Worm (Caenorhabditis elegans) whole organism, young adult: ENCODE results near the gene C34D4.4.

ENCODE experiments used
- B0019.2 ChIP-seq: fragments of 200-800 bp; sonication (Bioruptor generic); conservative IDR thresholded peaks from 2 replicates; pipeline ENCODE4 v1.3.6; 2022; ENCODE audit warnings: missing genetic modification reagents, missing genetic modification characterization, missing compliant biosample characterization
- B0261.1 ChIP-seq: sonication (generic microtip); optimal IDR thresholded peaks from 2 replicates; lab custom pipeline; 2016; ENCODE audit warnings: mild to moderate bottlenecking, missing genetic modification characterization, moderate library complexity, missing compliant biosample characterization
- B0336.3 ChIP-seq: fragments of 200-800 bp; sonication (Bioruptor generic); IDR thresholded peaks from 2 replicates; pipeline ENCODE4 v1.3.6; 2022; ENCODE audit warnings: missing genetic modification characterization, missing compliant biosample characterization
- F23B12.7 ChIP-seq: sonication (generic microtip); optimal IDR thresholded peaks from 2 replicates; lab custom pipeline; 2017; ENCODE audit warnings: missing genetic modification characterization, mild to moderate bottlenecking, missing compliant biosample characterization, antibody characterized with exemption, moderate library complexity; ENCODE audit not compliant: insufficient read depth
- F33H1.4 ChIP-seq: fragments of 200-800 bp; sonication (Bioruptor generic); IDR thresholded peaks from 2 replicates; pipeline ENCODE4 v1.3.6; 2022; ENCODE audit warnings: missing genetic modification reagents, missing genetic modification characterization, missing compliant biosample characterization
- F52B5.7 ChIP-seq: sonication (generic microtip); optimal IDR thresholded peaks from 2 replicates; lab custom pipeline; 2016; ENCODE audit warnings: mild to moderate bottlenecking, missing genetic modification characterization, missing compliant biosample characterization
- F57A8.1 ChIP-seq: fragments of 200-800 bp; sonication (Bioruptor generic); optimal IDR thresholded peaks from 2 replicates; lab custom pipeline; 2018; ENCODE audit warnings: mild to moderate bottlenecking, missing genetic modification characterization, moderate library complexity, missing compliant biosample characterization
- K12H6.12 ChIP-seq: fragments of 200-800 bp; sonication (Bioruptor generic); optimal IDR thresholded peaks from 2 replicates; lab custom pipeline; 2018; ENCODE audit warnings: mild to moderate bottlenecking, missing genetic modification characterization, missing compliant biosample characterization
- Y53G8AR.9 ChIP-seq: fragments of 200-800 bp; sonication (Bioruptor generic); conservative IDR thresholded peaks from 2 replicates; pipeline ENCODE4 v1.3.6; 2022; ENCODE audit warnings: missing genetic modification reagents, missing genetic modification characterization, missing compliant biosample characterization
- aptf-2 ChIP-seq: fragments of 200-800 bp; sonication (Bioruptor generic); conservative IDR thresholded peaks from 2 replicates; pipeline ENCODE4 v1.3.6; 2022; ENCODE audit warnings: missing genetic modification reagents, missing genetic modification characterization, missing compliant biosample characterization
- attf-5 ChIP-seq: fragments of 200-800 bp; sonication (Bioruptor generic); optimal IDR thresholded peaks from 2 replicates; lab custom pipeline; 2018; ENCODE audit warnings: mild to moderate bottlenecking, missing genetic modification characterization, missing compliant biosample characterization
- ceh-100 ChIP-seq: fragments of 200-800 bp; sonication (Bioruptor generic); IDR thresholded peaks from 2 replicates; pipeline ENCODE4 v1.3.6; 2022; ENCODE audit warnings: missing genetic modification reagents, missing genetic modification characterization, missing compliant biosample characterization
- ceh-58 ChIP-seq: fragments of 200-800 bp; sonication (Bioruptor generic); IDR thresholded peaks from 2 replicates; pipeline ENCODE4 v1.3.6; 2022; ENCODE audit warnings: missing genetic modification characterization, missing compliant biosample characterization
- ceh-79 ChIP-seq: sonication (generic microtip); optimal IDR thresholded peaks from 2 replicates; lab custom pipeline; 2017; ENCODE audit warnings: mild to moderate bottlenecking, missing genetic modification characterization, missing compliant biosample characterization
- ceh-91 ChIP-seq: fragments of 200-800 bp; sonication (Bioruptor generic); IDR thresholded peaks from 2 replicates; pipeline ENCODE4 v1.3.6; 2022; ENCODE audit warnings: missing genetic modification reagents, missing genetic modification characterization, missing compliant biosample characterization
- chd-7 ChIP-seq: sonication (generic microtip); optimal IDR thresholded peaks from 2 replicates; lab custom pipeline; 2016; ENCODE audit warnings: mild to moderate bottlenecking, missing genetic modification characterization, moderate library complexity, missing compliant biosample characterization
- dpff-1 ChIP-seq: sonication (generic microtip); optimal IDR thresholded peaks from 2 replicates; lab custom pipeline; 2017; ENCODE audit warnings: mild to moderate bottlenecking, missing genetic modification characterization, missing compliant biosample characterization
- efl-1 ChIP-seq: fragments of 150-350 bp; optimal IDR thresholded peaks from 2 replicates; lab custom pipeline; 2014; ENCODE audit warnings: missing biosample characterization, missing genetic modification reagents, missing genetic modification characterization
- ekl-4 ChIP-seq: fragments of 200-800 bp; sonication (Bioruptor generic); IDR thresholded peaks from 2 replicates; pipeline ENCODE4 v1.3.6; 2022; ENCODE audit warnings: missing genetic modification reagents, missing genetic modification characterization, missing compliant biosample characterization
- fkh-3 ChIP-seq: sonication (generic microtip); optimal IDR thresholded peaks from 2 replicates; lab custom pipeline; 2016; ENCODE audit warnings: mild to moderate bottlenecking, missing genetic modification characterization, missing compliant biosample characterization
- hlh-26 ChIP-seq: fragments of 200-800 bp; sonication (Bioruptor generic); conservative IDR thresholded peaks from 2 replicates; pipeline ENCODE4 v1.3.6; 2022; ENCODE audit warnings: missing genetic modification reagents, missing genetic modification characterization, missing compliant biosample characterization
- hmg-20 ChIP-seq: fragments of 200-800 bp; sonication (Bioruptor generic); IDR thresholded peaks from 2 replicates; pipeline ENCODE4 v1.3.6; 2022; ENCODE audit warnings: missing genetic modification reagents, missing genetic modification characterization, missing compliant biosample characterization
- lag-1 ChIP-seq: fragments of 200-800 bp; sonication (Bioruptor generic); IDR thresholded peaks from 2 replicates; pipeline ENCODE4 v1.3.6; 2022; ENCODE audit warnings: missing genetic modification reagents, missing genetic modification characterization, missing compliant biosample characterization
- let-607 ChIP-seq, 2 experiments: fragments of 200-800 bp in 1 of 2; sonication (Bioruptor generic) in 1 of 2; sonication (generic microtip) in 1 of 2; optimal IDR thresholded peaks; 2 replicates each; lab custom pipeline; 2016 to 2018; ENCODE audit warnings: mild to moderate bottlenecking in 2 of 2, missing compliant biosample characterization in 2 of 2, missing genetic modification characterization in 2 of 2, moderate library complexity in 2 of 2, missing genotype in 1 of 2
- lin-26 ChIP-seq: fragments of 200-800 bp; sonication (Bioruptor generic); IDR thresholded peaks from 2 replicates; pipeline ENCODE4 v1.3.6; 2022; ENCODE audit warnings: missing genetic modification reagents, missing genetic modification characterization, missing compliant biosample characterization
- lin-35 ChIP-seq, 3 experiments: fragments of 150-350 bp in 2 of 3; sonication (generic microtip) in 1 of 3; optimal IDR thresholded peaks; 2 replicates each; lab custom pipeline; 2014 to 2018; ENCODE audit warnings: missing biosample characterization in 3 of 3, missing genetic modification characterization in 3 of 3, missing genetic modification reagents in 3 of 3
- madf-10 ChIP-seq: sonication (generic microtip); optimal IDR thresholded peaks from 2 replicates; lab custom pipeline; 2016; ENCODE audit warnings: mild to moderate bottlenecking, missing genetic modification characterization, missing compliant biosample characterization
- madf-3 ChIP-seq: fragments of 200-800 bp; sonication (Bioruptor generic); IDR thresholded peaks from 2 replicates; pipeline ENCODE4 v1.3.6; 2022; ENCODE audit warnings: missing genetic modification reagents, missing genetic modification characterization, missing compliant biosample characterization
- nfya-1 ChIP-seq: sonication (generic microtip); optimal IDR thresholded peaks from 2 replicates; lab custom pipeline; 2017; ENCODE audit warnings: antibody characterized with exemption, missing compliant biosample characterization, missing genetic modification characterization, borderline replicate concordance; ENCODE audit not compliant: insufficient read depth
- nfyb-1 ChIP-seq: fragments of 200-800 bp; sonication (Bioruptor generic); IDR thresholded peaks from 2 replicates; pipeline ENCODE4 v1.3.6; 2022; ENCODE audit warnings: missing genetic modification reagents, missing genetic modification characterization, missing compliant biosample characterization
- nhr-120 ChIP-seq: fragments of 200-800 bp; sonication (Bioruptor generic); IDR thresholded peaks from 2 replicates; pipeline ENCODE4 v1.3.6; 2022; ENCODE audit warnings: missing genetic modification characterization, missing compliant biosample characterization
- pbrm-1 ChIP-seq: fragments of 200-800 bp; sonication (Bioruptor generic); IDR thresholded peaks from 2 replicates; pipeline ENCODE4 v1.3.6; 2022; ENCODE audit warnings: missing genetic modification reagents, missing genetic modification characterization, missing compliant biosample characterization
- pha-4 ChIP-seq: fragments of 150-350 bp; sonication (generic microtip); optimal IDR thresholded peaks from 2 replicates; lab custom pipeline; 2014; ENCODE audit warnings: missing biosample characterization, missing genetic modification reagents, missing genetic modification characterization
- sea-2 ChIP-seq: fragments of 200-800 bp; sonication (Bioruptor generic); IDR thresholded peaks from 2 replicates; pipeline ENCODE4 v1.3.6; 2022; ENCODE audit warnings: missing genetic modification characterization, missing compliant biosample characterization
- snpc-1.1 ChIP-seq: sonication (generic microtip); optimal IDR thresholded peaks from 2 replicates; lab custom pipeline; 2017; ENCODE audit warnings: missing genetic modification characterization, mild to moderate bottlenecking, missing compliant biosample characterization, antibody characterized with exemption, moderate library complexity, missing genotype, missing genetic modification reagents; ENCODE audit not compliant: insufficient read depth
- snpc-4 ChIP-seq, 5 experiments: fragments of 150-350 bp in 1 of 5; sonication (generic microtip) in 4 of 5; optimal IDR thresholded peaks; 2 replicates each; lab custom pipeline; 2014 to 2018; ENCODE audit warnings: missing genetic modification characterization in 5 of 5, missing biosample characterization in 3 of 5, antibody characterized with exemption in 2 of 5, mild to moderate bottlenecking in 2 of 5, missing compliant biosample characterization in 2 of 5, missing genotype in 2 of 5, moderate library complexity in 2 of 5, missing genetic modification reagents in 1 of 5
- tlf-1 ChIP-seq: fragments of 200-800 bp; sonication (Bioruptor generic); optimal IDR thresholded peaks from 2 replicates; lab custom pipeline; 2018; ENCODE audit warnings: mild to moderate bottlenecking, missing genetic modification characterization, missing compliant biosample characterization
- zim-3 ChIP-seq: sonication (generic microtip); optimal IDR thresholded peaks from 2 replicates; lab custom pipeline; 2017; ENCODE audit warnings: mild to moderate bottlenecking, missing genetic modification characterization, moderate library complexity, missing compliant biosample characterization

C34D4.4 gene

ce11 chrIV:7103211-7103679 is 45.9 kb upstream of the C34D4.4 start, which contains the start of the genes rde-8 and ZC477.3 (continued):
- TF ChIP-seq hmg-20 (GFP tag; lab: Robert Waterston, UW): no peak
- TF ChIP-seq K12H6.12 (tag; lab: Kevin White, UChicago): no peak
- TF ChIP-seq ekl-4 (GFP tag; lab: Robert Waterston, UW): 0 out of 2 replicates have a peak, but pooled peaks have one; percentile 8
- peak in 1 of 3 experiments; percentile 77 for TF ChIP-seq lin-35 (GFP tag; optimal IDR thresholded peaks at IDR 0.05; lab: Kevin White, UChicago)
- TF ChIP-seq B0336.3 (GFP tag; lab: Robert Waterston, UW): peak; percentile 54; the same call in 1 of the 2 replicates
- TF ChIP-seq lin-26 (GFP tag; lab: Robert Waterston, UW): no peak
- no peak for TF ChIP-seq ceh-100 (GFP tag; lab: Robert Waterston, UW)
- no peak for TF ChIP-seq ceh-58
- TF ChIP-seq tlf-1 (GFP tag; lab: Kevin White, UChicago): peak; percentile 31
- no peak for TF ChIP-seq F57A8.1
- peak; percentile 10 for TF ChIP-seq snpc-1.1 (tag; lab: Kevin White, UChicago)
- no peak for TF ChIP-seq chd-7
- TF ChIP-seq efl-1 (GFP tag; lab: Kevin White, UChicago): peak; percentile 12
- no peak for TF ChIP-seq attf-5 (GFP tag; lab: Kevin White, UChicago)
- no peak for TF ChIP-seq ceh-79 (tag; lab: Kevin White, UChicago)
- TF ChIP-seq pbrm-1 (GFP tag; lab: Robert Waterston, UW): 0 out of 2 replicates have a peak, but pooled peaks have one; percentile 36
- 0 out of 2 replicates have a peak, but pooled peaks have one; percentile 1 for TF ChIP-seq madf-3 (GFP tag; lab: Robert Waterston, UW)
- TF ChIP-seq F23B12.7 (tag; lab: Kevin White, UChicago): no peak
- TF ChIP-seq nfyb-1 (GFP tag; lab: Robert Waterston, UW): 0 out of 2 replicates have a peak, but pooled peaks have one; percentile 29
- no peak for TF ChIP-seq nfya-1
- no peak for TF ChIP-seq aptf-2

- TF ChIP-seq nhr-120 (GFP tag; lab: Robert Waterston, UW): no peak
- no peak for TF ChIP-seq zim-3 (tag; lab: Kevin White, UChicago)
- TF ChIP-seq pha-4 (tag; lab: Kevin White, UChicago): no peak
- no peak for TF ChIP-seq B0019.2 (GFP tag; lab: Robert Waterston, UW)
- no peak for TF ChIP-seq madf-10
- no peak for TF ChIP-seq ceh-91
- no peak for TF ChIP-seq fkh-3
- TF ChIP-seq tlf-1 (GFP tag; lab: Kevin White, UChicago): no peak
- no peak for TF ChIP-seq hlh-26 (GFP tag; lab: Robert Waterston, UW)
- TF ChIP-seq dpff-1 (tag; lab: Kevin White, UChicago): no peak
- TF ChIP-seq lag-1: no peak
- no peak for TF ChIP-seq F33H1.4 (GFP tag; lab: Robert Waterston, UW)
- TF ChIP-seq attf-5 (GFP tag; lab: Kevin White, UChicago): no peak
- TF ChIP-seq, all 124 proteins: peak for 0
Measured at ce11 chrIV:7107893-7108292, 41.3 kb upstream of the C34D4.4 start, which contains the start of gene ZC477.2. Gene ZC477.2 (plus strand): TSS chrIV:7108193.

- TF ChIP-seq snpc-4 (GFP tag; optimal IDR thresholded peaks at IDR 0.05; lab: Kevin White, UChicago) (no peak), snpc-4 (tag; optimal IDR thresholded peaks at IDR 0.05; lab: Kevin White, UChicago) (no peak), Y53G8AR.9 (GFP tag; lab: Robert Waterston, UW) (no peak), sea-2 (GFP tag; lab: Robert Waterston, UW) (no peak), F52B5.7 (tag; lab: Kevin White, UChicago) (no peak), B0261.1 (tag; lab: Kevin White, UChicago) (no peak), let-607 (tag; optimal IDR thresholded peaks at IDR 0.05; lab: Kevin White, UChicago) (no peak), dpff-1 (tag; lab: Kevin White, UChicago) (no peak), ceh-100 (GFP tag; lab: Robert Waterston, UW) (no peak)
Measured at ce11 chrIV:7111354-7111753, 37.8 kb upstream of the C34D4.4 start, which contains the start of the genes ZC477.7 and ssq-3. Gene ZC477.7 (minus strand): TSS chrIV:7111454. Gene ssq-3 (plus strand): TSS chrIV:7111604.
